Fruit fly (Drosophila melanogaster): ENCODE measurements around the gene CG17294.

- TF ChIP-seq CG8319 (GFP tag; optimal IDR thresholded peaks at IDR 0.05) = no peak
- no peak for TF ChIP-seq OdsH (GFP tag; optimal IDR thresholded peaks at IDR 0.05)
- no peak for TF ChIP-seq Blimp-1 (GFP tag; optimal IDR thresholded peaks at IDR 0.05)
- peak; percentile 34 for TF ChIP-seq CG8632 (GFP tag; optimal IDR thresholded peaks at IDR 0.05)
- TF ChIP-seq Met (GFP tag; optimal IDR thresholded peaks at IDR 0.05) = peak; percentile 38
- TF ChIP-seq CG34406 (GFP tag; optimal IDR thresholded peaks at IDR 0.05) = peak; percentile 53
- no peak for TF ChIP-seq eg (GFP tag; IDR thresholded peaks at IDR 0.05)
- TF ChIP-seq CG9139 (GFP tag; optimal IDR thresholded peaks at IDR 0.05) = no peak
These were observed 38.4 kb downstream of the CG17294 start, which contains the start of the genes CG13398 and Akap200 for dm6 chr2L:8414887-8415883.

All from whole organism, prepupa.